Worm (Caenorhabditis elegans) whole organism, late embryonic: ENCODE results near the gene B0244.5.
A peak's percentile ranks its signal among the peaks of the same experiment; 100 is the strongest.

Experiments used
- C08G9.2 ChIP-seq: sonication (generic microtip); optimal IDR thresholded peaks from 2 replicates; lab custom pipeline; 2016; ENCODE audit warnings: mild to moderate bottlenecking, missing genetic modification characterization, moderate library complexity, missing compliant biosample characterization
- C38D4.7 ChIP-seq: fragments of 200-800 bp; sonication (Bioruptor generic); optimal IDR thresholded peaks from 2 replicates; lab custom pipeline; 2018; ENCODE audit warnings: mild to moderate bottlenecking, missing genetic modification characterization, moderate library complexity, missing compliant biosample characterization
- K09A11.1 ChIP-seq: sonication (generic microtip); optimal IDR thresholded peaks from 2 replicates; lab custom pipeline; 2017; ENCODE audit warnings: antibody characterized with exemption, mild to moderate bottlenecking, missing genetic modification characterization, missing compliant biosample characterization; ENCODE audit not compliant: insufficient read depth
- T23F11.4 ChIP-seq: fragments of 200-800 bp; sonication (Bioruptor generic); optimal IDR thresholded peaks from 2 replicates; lab custom pipeline; 2018; ENCODE audit warnings: mild to moderate bottlenecking, missing genetic modification characterization, missing compliant biosample characterization
- ama-1 ChIP-seq: fragments of 150-350 bp; optimal IDR thresholded peaks from 2 replicates; lab custom pipeline; 2014
- ceh-14 ChIP-seq: sonication (generic microtip); optimal IDR thresholded peaks from 2 replicates; lab custom pipeline; 2016; ENCODE audit warnings: missing genotype, missing genetic modification characterization, missing compliant biosample characterization
- ceh-19 ChIP-seq: fragments of 200-800 bp; sonication (Bioruptor generic); optimal IDR thresholded peaks from 2 replicates; lab custom pipeline; 2018; ENCODE audit warnings: mild to moderate bottlenecking, missing genetic modification characterization, missing compliant biosample characterization
- ceh-24 ChIP-seq: sonication (generic microtip); optimal IDR thresholded peaks from 2 replicates; lab custom pipeline; 2016; ENCODE audit warnings: mild to moderate bottlenecking, missing genetic modification characterization, missing compliant biosample characterization
- ceh-30 ChIP-seq: fragments of 150-350 bp; optimal IDR thresholded peaks from 2 replicates; lab custom pipeline; 2014; ENCODE audit warnings: missing biosample characterization, missing genetic modification characterization
- ceh-6 ChIP-seq: fragments of 200-800 bp; sonication (Bioruptor generic); optimal IDR thresholded peaks from 2 replicates; lab custom pipeline; 2018; ENCODE audit warnings: mild to moderate bottlenecking, missing genetic modification characterization, missing compliant biosample characterization
- dmd-4 ChIP-seq: sonication (generic microtip); optimal IDR thresholded peaks from 2 replicates; lab custom pipeline; 2016; ENCODE audit warnings: borderline replicate concordance, missing genetic modification characterization, missing compliant biosample characterization
- elt-2 ChIP-seq: sonication (generic microtip); optimal IDR thresholded peaks from 2 replicates; lab custom pipeline; 2016; ENCODE audit warnings: missing genetic modification reagents, missing genetic modification characterization, missing compliant biosample characterization
- elt-4 ChIP-seq: sonication (generic microtip); optimal IDR thresholded peaks from 2 replicates; lab custom pipeline; 2016; ENCODE audit warnings: missing genetic modification characterization, missing compliant biosample characterization
- ets-4 ChIP-seq: sonication (generic microtip); optimal IDR thresholded peaks from 2 replicates; lab custom pipeline; 2016; ENCODE audit warnings: missing genetic modification characterization, missing compliant biosample characterization
- eyg-1 ChIP-seq: sonication (generic microtip); optimal IDR thresholded peaks from 2 replicates; lab custom pipeline; 2016; ENCODE audit warnings: missing genotype, missing genetic modification characterization, missing compliant biosample characterization
- fkh-6 ChIP-seq: sonication (generic microtip); optimal IDR thresholded peaks from 2 replicates; lab custom pipeline; 2016; ENCODE audit warnings: missing genetic modification characterization, missing compliant biosample characterization
- gmeb-2 ChIP-seq: sonication (generic microtip); optimal IDR thresholded peaks from 2 replicates; lab custom pipeline; 2016; ENCODE audit warnings: missing genetic modification characterization, inconsistent platforms, missing compliant biosample characterization
- hlh-13 ChIP-seq: fragments of 200-800 bp; sonication (Bioruptor generic); optimal IDR thresholded peaks from 2 replicates; lab custom pipeline; 2018; ENCODE audit warnings: mild to moderate bottlenecking, missing genetic modification characterization, missing compliant biosample characterization
- hlh-6 ChIP-seq: sonication (generic microtip); optimal IDR thresholded peaks from 2 replicates; lab custom pipeline; 2016; ENCODE audit warnings: missing genotype, missing genetic modification characterization, missing compliant biosample characterization
- hlh-8 ChIP-seq: sonication (generic microtip); optimal IDR thresholded peaks from 2 replicates; lab custom pipeline; 2016; ENCODE audit warnings: missing genotype, missing genetic modification characterization, missing compliant biosample characterization
- lim-6 ChIP-seq: sonication (generic microtip); optimal IDR thresholded peaks from 2 replicates; lab custom pipeline; 2016; ENCODE audit warnings: missing genetic modification characterization, missing compliant biosample characterization
- madf-2 ChIP-seq: sonication (generic microtip); optimal IDR thresholded peaks from 2 replicates; lab custom pipeline; 2017; ENCODE audit warnings: missing genetic modification characterization, missing compliant biosample characterization
- mec-3 ChIP-seq: sonication (generic microtip); optimal IDR thresholded peaks from 2 replicates; lab custom pipeline; 2016; ENCODE audit warnings: borderline replicate concordance, missing genetic modification characterization, missing compliant biosample characterization
- nhr-11 ChIP-seq: fragments of 150-350 bp; optimal IDR thresholded peaks from 2 replicates; lab custom pipeline; 2014; ENCODE audit warnings: missing biosample characterization, missing genetic modification characterization
- nhr-232 ChIP-seq: sonication (generic microtip); optimal IDR thresholded peaks from 2 replicates; lab custom pipeline; 2016; ENCODE audit warnings: missing genetic modification characterization, missing compliant biosample characterization
- npax-4 ChIP-seq: sonication (generic microtip); optimal IDR thresholded peaks from 2 replicates; lab custom pipeline; 2016; ENCODE audit warnings: missing genetic modification characterization, missing compliant biosample characterization
- pag-3 ChIP-seq: sonication (generic microtip); optimal IDR thresholded peaks from 2 replicates; lab custom pipeline; 2016; ENCODE audit warnings: missing compliant biosample characterization, missing genetic modification characterization, borderline replicate concordance
- pax-1 ChIP-seq: fragments of 150-350 bp; optimal IDR thresholded peaks from 2 replicates; lab custom pipeline; 2014; ENCODE audit warnings: missing biosample characterization, missing genetic modification characterization
- pha-2 ChIP-seq: sonication (generic microtip); optimal IDR thresholded peaks from 2 replicates; lab custom pipeline; 2017; ENCODE audit warnings: mild to moderate bottlenecking, missing genetic modification characterization, missing compliant biosample characterization
- pha-4 ChIP-seq: fragments of 150-350 bp; optimal IDR thresholded peaks from 2 replicates; lab custom pipeline; 2018; ENCODE audit warnings: missing biosample characterization, missing genetic modification reagents, missing genetic modification characterization
- pqm-1 ChIP-seq: sonication (generic microtip); optimal IDR thresholded peaks from 2 replicates; lab custom pipeline; 2016; ENCODE audit warnings: missing genetic modification characterization, missing compliant biosample characterization
- pros-1 ChIP-seq: fragments of 150-350 bp; optimal IDR thresholded peaks from 2 replicates; lab custom pipeline; 2014; ENCODE audit warnings: missing biosample characterization, missing genetic modification reagents, missing genetic modification characterization
- rnt-1 ChIP-seq: sonication (generic microtip); optimal IDR thresholded peaks from 2 replicates; lab custom pipeline; 2016; ENCODE audit warnings: missing genetic modification characterization, missing compliant biosample characterization
- sdc-2 ChIP-seq: sonication (generic microtip); optimal IDR thresholded peaks from 2 replicates; lab custom pipeline; 2016; ENCODE audit warnings: missing genotype, missing genetic modification characterization, missing compliant biosample characterization
- ttx-3 ChIP-seq: sonication (generic microtip); optimal IDR thresholded peaks from 2 replicates; lab custom pipeline; 2016; ENCODE audit warnings: missing genetic modification reagents, missing genetic modification characterization, missing compliant biosample characterization
- unc-3 ChIP-seq, 2 experiments: fragments of 200-800 bp in 1 of 2; sonication (Bioruptor generic) in 1 of 2; sonication (generic microtip) in 1 of 2; conservative IDR thresholded peaks in 1 of 2; optimal IDR thresholded peaks in 1 of 2; 2 replicates each; pipeline versions ENCODE4 v1.3.6 to Lab custom; 2016 to 2022; ENCODE audit warnings: missing compliant biosample characterization in 2 of 2, missing genetic modification characterization in 2 of 2, missing genetic modification reagents in 1 of 2
- unc-42 ChIP-seq: sonication (generic microtip); optimal IDR thresholded peaks from 2 replicates; lab custom pipeline; 2016; ENCODE audit warnings: missing genotype, missing genetic modification characterization, missing compliant biosample characterization
- unc-55 ChIP-seq: sonication (generic microtip); optimal IDR thresholded peaks from 2 replicates; lab custom pipeline; 2017; ENCODE audit warnings: missing biosample characterization, missing genetic modification reagents, missing genetic modification characterization
- zip-5 ChIP-seq: sonication (generic microtip); optimal IDR thresholded peaks from 2 replicates; lab custom pipeline; 2016; ENCODE audit warnings: missing genetic modification characterization, missing compliant biosample characterization

Gene B0244.5

ce11 chrIII:5734328-5734727 is 10.4 kb upstream of the B0244.5 start:
- TF ChIP-seq pha-2 (tag; lab: Kevin White, UChicago) (no peak), C38D4.7 (GFP tag; lab: Kevin White, UChicago) (no peak), zip-5 (no peak), unc-42 (tag; lab: Kevin White, UChicago) (no peak), K09A11.1 (tag; lab: Kevin White, UChicago) (no peak), dmd-4 (no peak), pros-1 (no peak), fkh-6 (tag; lab: Kevin White, UChicago) (no peak), ceh-19 (GFP tag; lab: Kevin White, UChicago) (no peak), ama-1 (lab: Kevin White, UChicago) (no peak), pha-4 (tag; lab: Kevin White, UChicago) (no peak), nhr-11 (no peak), ceh-6 (GFP tag; lab: Kevin White, UChicago) (no peak), lim-6 (no peak), hlh-8 (tag; lab: Kevin White, UChicago) (no peak), unc-55 (GFP tag; lab: Kevin White, UChicago) (no peak), ceh-30 (tag; lab: Kevin White, UChicago) (no peak), ttx-3 (tag; lab: Kevin White, UChicago) (no peak), eyg-1 (tag; lab: Kevin White, UChicago) (no peak), hlh-6 (tag; lab: Kevin White, UChicago) (no peak)

- TF ChIP-seq mec-3 = no peak
- TF ChIP-seq lim-6 = no peak
- TF ChIP-seq madf-2 (tag; lab: Kevin White, UChicago) = no peak
- TF ChIP-seq elt-2 (tag; lab: Kevin White, UChicago) = peak; percentile 73
- TF ChIP-seq, all 69 proteins: peak for 1
Measured at ce11 chrIII:5734905-5735304, 9.8 kb upstream of the B0244.5 start, which contains the start of gene B0244.10. TSS of gene B0244.10 (plus strand) at chrIII:5735158.

ce11 chrIII:5737708-5738107 is 7.0 kb upstream of the B0244.5 start, which contains the start of gene B0244.6:
TSS of gene B0244.6 (plus strand) at chrIII:5738008.
- no peak for TF ChIP-seq ceh-24 (tag; lab: Kevin White, UChicago)
- TF ChIP-seq unc-3 (GFP tag; conservative IDR thresholded peaks at IDR 0.05; lab: Robert Waterston, UW) = no peak
- TF ChIP-seq unc-3 (tag; optimal IDR thresholded peaks at IDR 0.05; lab: Kevin White, UChicago) = no peak
- no peak for TF ChIP-seq sdc-2
- TF ChIP-seq ceh-6 (GFP tag; lab: Kevin White, UChicago) = no peak
- no peak for TF ChIP-seq fkh-6 (tag; lab: Kevin White, UChicago)
- TF ChIP-seq hlh-8 (tag; lab: Kevin White, UChicago) = no peak
- TF ChIP-seq nhr-232 = no peak

- TF ChIP-seq ceh-19 (GFP tag; lab: Kevin White, UChicago) (no peak), npax-4 (tag; lab: Kevin White, UChicago) (no peak), rnt-1 (tag; lab: Kevin White, UChicago) (no peak), ceh-6 (GFP tag; lab: Kevin White, UChicago) (no peak), T23F11.4 (GFP tag; lab: Kevin White, UChicago) (no peak), pqm-1 (tag; lab: Kevin White, UChicago) (no peak), pax-1 (tag; lab: Kevin White, UChicago) (no peak), mec-3 (no peak), nhr-232 (no peak), gmeb-2 (tag; lab: Kevin White, UChicago) (no peak)
Measured at ce11 chrIII:5740666-5741065, 4.0 kb upstream of the B0244.5 start, which contains the start of gene B0244.16. TSS of gene B0244.16 (plus strand) at chrIII:5740966.

ce11 chrIII:5743084-5743483 is 1.6 kb upstream of the B0244.5 start, which contains the start of gene B0244.15:
TSS of gene B0244.15 (plus strand) at chrIII:5743384.
- TF ChIP-seq gmeb-2 (tag; lab: Kevin White, UChicago) (no peak), ceh-14 (tag; lab: Kevin White, UChicago) (no peak), C08G9.2 (tag; lab: Kevin White, UChicago) (no peak), pag-3 (tag; lab: Kevin White, UChicago) (no peak), ets-4 (tag; lab: Kevin White, UChicago) (no peak), dmd-4 (no peak), mec-3 (no peak), hlh-13 (GFP tag; lab: Kevin White, UChicago) (no peak), zip-5 (no peak), elt-4 (tag; lab: Kevin White, UChicago) (no peak), pros-1 (no peak), pax-1 (tag; lab: Kevin White, UChicago) (no peak)
